Fruit fly (Drosophila melanogaster) whole organism, wandering third instar larva: ENCODE results near the gene org-1.

Experiments
- Abd-B ChIP-seq: fragments of >200 bp; optimal IDR thresholded peaks from 2 replicates; lab custom pipeline; 2017; ENCODE audit warnings: missing biosample characterization, missing genetic modification characterization
- CG32264 ChIP-seq: fragments of 200-800 bp; sonication (Bioruptor generic); optimal IDR thresholded peaks from 2 replicates; lab custom pipeline; 2016; ENCODE audit warnings: missing biosample characterization, missing genetic modification characterization
- CG9705 ChIP-seq: fragments of 200-800 bp; sonication (Bioruptor generic); optimal IDR thresholded peaks from 2 replicates; lab custom pipeline; 2018; ENCODE audit warnings: missing biosample characterization, mild to moderate bottlenecking, missing genetic modification characterization
- CrebA ChIP-seq: fragments of 200-800 bp; sonication (Bioruptor generic); optimal IDR thresholded peaks from 2 replicates; lab custom pipeline; 2016; ENCODE audit warnings: missing biosample characterization, mild to moderate bottlenecking, missing genetic modification characterization, borderline replicate concordance
- Dfd ChIP-seq: fragments of >200 bp; optimal IDR thresholded peaks from 2 replicates; lab custom pipeline; 2017; ENCODE audit warnings: missing biosample characterization, missing genetic modification characterization
- Dif ChIP-seq: fragments of 200-275, 200-300 bp; sonication (Bioruptor generic); optimal IDR thresholded peaks from 2 replicates; lab custom pipeline; 2018; ENCODE audit warnings: missing biosample characterization, missing genetic modification characterization; ENCODE audit not compliant: partially characterized antibody
- GATAd ChIP-seq: sonication (Bioruptor generic); optimal IDR thresholded peaks from 2 replicates; lab custom pipeline; 2016; ENCODE audit warnings: missing biosample characterization, missing genetic modification characterization
- HLH106 ChIP-seq: fragments of 200-800 bp; optimal IDR thresholded peaks from 3 replicates; lab custom pipeline; 2019; ENCODE audit warnings: missing biosample characterization, mild to moderate bottlenecking, missing genetic modification characterization, moderate library complexity
- Hnf4 ChIP-seq: fragments of 200-800 bp; sonication (Bioruptor generic); optimal IDR thresholded peaks from 2 replicates; lab custom pipeline; 2016; ENCODE audit warnings: missing biosample characterization, mild to moderate bottlenecking, missing genetic modification characterization
- Hr78 ChIP-seq: fragments of >200 bp; optimal IDR thresholded peaks from 2 replicates; lab custom pipeline; 2017; ENCODE audit warnings: missing biosample characterization, missing genetic modification characterization
- Hr83 ChIP-seq: fragments of 200-300 bp; sonication (Bioruptor generic); optimal IDR thresholded peaks from 2 replicates; lab custom pipeline; 2016; ENCODE audit warnings: missing biosample characterization, mild to moderate bottlenecking, missing genetic modification characterization, moderate library complexity; ENCODE audit not compliant: poor library complexity, severe bottlenecking
- Jra ChIP-seq: sonication (Bioruptor generic); optimal IDR thresholded peaks from 2 replicates; lab custom pipeline; 2016; ENCODE audit warnings: missing biosample characterization, missing genetic modification characterization
- Mio ChIP-seq: sonication (Bioruptor generic); optimal IDR thresholded peaks from 2 replicates; lab custom pipeline; 2016; ENCODE audit warnings: missing biosample characterization, missing genetic modification characterization
- Myc ChIP-seq: fragments of >200 bp; optimal IDR thresholded peaks from 2 replicates; lab custom pipeline; 2017
- N ChIP-seq: fragments of >200 bp; optimal IDR thresholded peaks from 2 replicates; lab custom pipeline; 2018; ENCODE audit warnings: missing biosample characterization, missing external identifiers, missing genetic modification characterization
- OdsH ChIP-seq: fragments of 200-800 bp; sonication (Bioruptor generic); optimal IDR thresholded peaks from 2 replicates; lab custom pipeline; 2016; ENCODE audit warnings: missing biosample characterization, mild to moderate bottlenecking, missing genetic modification characterization
- Rel ChIP-seq, 2 experiments: fragments of 200-800 bp; sonication (Bioruptor generic) in 1 of 2; optimal IDR thresholded peaks; 2 replicates in 1 of 2; 3 replicates in 1 of 2; lab custom pipeline; 2016 to 2019; ENCODE audit warnings: mild to moderate bottlenecking in 2 of 2, missing biosample characterization in 2 of 2, missing genetic modification characterization in 2 of 2, moderate library complexity in 1 of 2
- Sp1 ChIP-seq: fragments of 200-800 bp; sonication (Bioruptor generic); optimal IDR thresholded peaks from 3 replicates; lab custom pipeline; 2019; ENCODE audit warnings: missing biosample characterization, mild to moderate bottlenecking, missing genetic modification characterization, moderate library complexity
- Vsx2 ChIP-seq: fragments of 200-300, 225-300 bp; sonication (Bioruptor generic); optimal IDR thresholded peaks from 2 replicates; lab custom pipeline; 2018; ENCODE audit warnings: missing biosample characterization, missing genetic modification characterization; ENCODE audit not compliant: partially characterized antibody
- br ChIP-seq: fragments of 200-800 bp; sonication (Bioruptor generic); optimal IDR thresholded peaks from 2 replicates; lab custom pipeline; 2016; ENCODE audit warnings: missing biosample characterization, missing genetic modification characterization
- brk ChIP-seq: fragments of 200-800 bp; sonication (Bioruptor generic); optimal IDR thresholded peaks from 2 replicates; lab custom pipeline; 2016; ENCODE audit warnings: missing biosample characterization, mild to moderate bottlenecking, missing genetic modification characterization
- dl ChIP-seq, 2 experiments: fragments of 175-275, 200-275 bp in 1 of 2; fragments of 200-275 bp in 1 of 2; sonication (Bioruptor generic); optimal IDR thresholded peaks; lab custom pipeline; 2018; ENCODE audit warnings: mild to moderate bottlenecking in 2 of 2, missing biosample characterization in 2 of 2, missing genetic modification characterization in 2 of 2, moderate library complexity in 2 of 2; ENCODE audit not compliant: partially characterized antibody in 2 of 2, insufficient read depth in 1 of 2
- dmrt93B ChIP-seq: fragments of 200-800 bp; sonication (Bioruptor generic); optimal IDR thresholded peaks from 2 replicates; lab custom pipeline; 2018; ENCODE audit warnings: missing biosample characterization, mild to moderate bottlenecking, missing genetic modification characterization
- dsf ChIP-seq: sonication (Bioruptor generic); optimal IDR thresholded peaks from 2 replicates; lab custom pipeline; 2016; ENCODE audit warnings: missing biosample characterization, missing genetic modification characterization, borderline replicate concordance
- ey ChIP-seq: fragments of 200-800 bp; sonication (Bioruptor generic); optimal IDR thresholded peaks from 2 replicates; lab custom pipeline; 2016; ENCODE audit warnings: missing biosample characterization, missing genetic modification characterization
- foxo ChIP-seq, 2 experiments: fragments of 200-800 bp; sonication (Bioruptor generic); optimal IDR thresholded peaks; 2 replicates in 1 of 2; 3 replicates in 1 of 2; lab custom pipeline; 2016 to 2017; ENCODE audit warnings: missing biosample characterization in 2 of 2, missing genetic modification characterization in 2 of 2
- fru ChIP-seq: fragments of 200-800 bp; sonication (Bioruptor generic); optimal IDR thresholded peaks from 3 replicates; lab custom pipeline; 2016; ENCODE audit warnings: missing biosample characterization, mild to moderate bottlenecking, missing genetic modification characterization
- h ChIP-seq: fragments of 200-800 bp; sonication (Bioruptor generic); optimal IDR thresholded peaks from 3 replicates; lab custom pipeline; 2016; ENCODE audit warnings: missing biosample characterization, mild to moderate bottlenecking, missing genetic modification characterization
- jim ChIP-seq: fragments of 175-275, 200-325 bp; sonication (Bioruptor generic); optimal IDR thresholded peaks from 2 replicates; lab custom pipeline; 2016; ENCODE audit warnings: missing biosample characterization, mild to moderate bottlenecking, missing genetic modification characterization
- lola ChIP-seq: fragments of >200 bp; optimal IDR thresholded peaks from 2 replicates; lab custom pipeline; 2017; ENCODE audit warnings: missing biosample characterization, missing genetic modification characterization
- pan ChIP-seq: fragments of >200 bp; optimal IDR thresholded peaks from 2 replicates; lab custom pipeline; 2017
- psq ChIP-seq: fragments of 200-800 bp; sonication (Bioruptor generic); optimal IDR thresholded peaks from 3 replicates; lab custom pipeline; 2017; ENCODE audit warnings: missing biosample characterization, mild to moderate bottlenecking, missing genetic modification characterization, moderate library complexity
- rgr ChIP-seq: fragments of 200-800 bp; sonication (Bioruptor generic); optimal IDR thresholded peaks from 3 replicates; lab custom pipeline; 2016; ENCODE audit warnings: missing biosample characterization, mild to moderate bottlenecking, missing genetic modification characterization
- sage ChIP-seq: fragments of 200-800 bp; sonication (Bioruptor generic); optimal IDR thresholded peaks from 2 replicates; lab custom pipeline; 2016; ENCODE audit warnings: missing biosample characterization, mild to moderate bottlenecking, missing genetic modification characterization
- sv ChIP-seq: fragments of 200-800 bp; sonication (Bioruptor generic); optimal IDR thresholded peaks from 3 replicates; lab custom pipeline; 2016; ENCODE audit warnings: missing biosample characterization, missing genetic modification characterization
- tai ChIP-seq: sonication (Bioruptor generic); optimal IDR thresholded peaks from 2 replicates; lab custom pipeline; 2016; ENCODE audit warnings: missing biosample characterization, missing genetic modification characterization
- usp ChIP-seq: fragments of >200 bp; optimal IDR thresholded peaks from 2 replicates; lab custom pipeline; 2017; ENCODE audit warnings: missing biosample characterization, missing genetic modification characterization
- woc ChIP-seq: sonication (Bioruptor generic); optimal IDR thresholded peaks from 2 replicates; lab custom pipeline; 2016; ENCODE audit warnings: missing biosample characterization, mild to moderate bottlenecking, missing genetic modification characterization

Gene org-1

dm6 chrX:8470588-8470987 is 15.7 kb upstream of the org-1 start, which contains the start of gene Cp7Fa:
TSS of gene Cp7Fa (plus strand) at chrX:8470888.
- TF ChIP-seq Vsx2 (GFP tag; lab: Kevin White, UChicago) = no peak
- no peak for TF ChIP-seq woc

dm6 chrX:8469606-8470005 is 14.7 kb upstream of the org-1 start:
- TF ChIP-seq rgr = no peak
- no peak for TF ChIP-seq Rel (GFP tag; optimal IDR thresholded peaks at IDR 0.05; lab: Kevin White, UChicago)
- peak; percentile 84 for TF ChIP-seq Rel (tag; optimal IDR thresholded peaks at IDR 0.05; lab: Kevin White, UChicago)

- TF ChIP-seq rgr (peak; percentile 66), lola (GFP tag; lab: Kevin White, UChicago) (no peak), fru (peak; percentile 65), sage (no peak), Hr83 (GFP tag; lab: Kevin White, UChicago) (no peak), jim (no peak), ey (GFP tag; lab: Kevin White, UChicago) (peak; percentile 71), brk (GFP tag; lab: Kevin White, UChicago) (no peak), Rel (GFP tag; optimal IDR thresholded peaks at IDR 0.05; lab: Kevin White, UChicago) (no peak), Rel (tag; optimal IDR thresholded peaks at IDR 0.05; lab: Kevin White, UChicago) (peak; percentile 80), Myc (lab: Kevin White, UChicago) (no peak), dsf (GFP tag; lab: Kevin White, UChicago) (no peak), Vsx2 (GFP tag; lab: Kevin White, UChicago) (no peak), Hnf4 (peak; percentile 42), OdsH (GFP tag; lab: Kevin White, UChicago) (peak; percentile 62), foxo (GFP tag; optimal IDR thresholded peaks at IDR 0.05; lab: Kevin White, UChicago) (peak in 1 of 2 experiments; percentile 61), Abd-B (GFP tag; lab: Kevin White, UChicago) (no peak), sv (GFP tag; lab: Kevin White, UChicago) (no peak), h (GFP tag; lab: Kevin White, UChicago) (peak; percentile 64), Mio (no peak), psq (GFP tag; lab: Kevin White, UChicago) (peak; percentile 9), woc (no peak), Jra (GFP tag; lab: Kevin White, UChicago) (no peak), usp (no peak), N (no peak), HLH106 (tag; lab: Kevin White, UChicago) (peak; percentile 35), Dif (no peak), CG32264 (GFP tag; lab: Kevin White, UChicago) (no peak), Dfd (no peak), CG9705 (GFP tag; lab: Kevin White, UChicago) (no peak), CrebA (GFP tag; lab: Kevin White, UChicago) (no peak), tai (GFP tag; lab: Kevin White, UChicago) (no peak), dl (GFP tag; optimal IDR thresholded peaks at IDR 0.05; lab: Kevin White, UChicago; ENCODE audit: insufficient read depth in 1 of 2, partially characterized antibody in 2 of 2) (no peak), dmrt93B (no peak), Sp1 (GFP tag; lab: Kevin White, UChicago) (no peak), GATAd (GFP tag; lab: Kevin White, UChicago) (no peak), Hr78 (GFP tag; lab: Kevin White, UChicago) (no peak), pan (lab: Kevin White, UChicago) (no peak), br (GFP tag; lab: Kevin White, UChicago) (peak; percentile 53)
Measured at dm6 chrX:8468962-8469459, 14.1 kb upstream of the org-1 start, which contains the start of gene CG12116. TSS of gene CG12116 (minus strand) at chrX:8469012.
